Worm (Caenorhabditis elegans): Measurements from ENCODE around the gene grd-8.

DNA sequence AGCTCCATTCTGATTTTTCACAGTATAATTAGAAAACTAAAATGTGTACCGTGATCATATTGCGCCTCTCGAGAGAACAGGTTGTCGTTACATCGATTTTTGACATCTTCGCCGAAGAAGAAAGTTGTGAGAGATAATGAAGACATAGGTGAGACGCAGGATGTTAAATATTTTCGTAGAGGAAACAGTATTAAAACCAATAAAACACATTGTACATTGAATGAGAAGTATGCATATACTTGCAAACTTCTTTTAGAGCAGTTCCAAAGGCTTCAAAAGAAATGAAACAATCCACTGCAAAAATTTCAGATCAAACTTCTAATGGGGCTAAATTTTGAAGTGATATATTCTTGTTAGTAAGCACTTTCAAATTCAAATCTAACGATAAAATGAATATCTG is 28.4 kb downstream of the grd-8 start, which contains the start of gene nipi-4:
- TF ChIP-seq mep-1 (tag; optimal IDR thresholded peaks at IDR 0.05) (no peak), nhr-12 (tag; optimal IDR thresholded peaks at IDR 0.05) (no peak), pha-4 (tag; optimal IDR thresholded peaks at IDR 0.05) (no peak)
